Worm (Caenorhabditis elegans): Measurements from ENCODE around the gene T05A8.2.

- TF ChIP-seq him-1 (tag; optimal IDR thresholded peaks at IDR 0.05) (no peak), W03F9.2 (tag; optimal IDR thresholded peaks at IDR 0.05) (no peak), dao-5 (tag; optimal IDR thresholded peaks at IDR 0.05) (no peak)
These were observed 28.8 kb upstream of the T05A8.2 start, which contains the start of gene T05A8.6 for ce11 chrII:2739619-2740018.

Measured in whole organism, L4/young adult.